Worm (Caenorhabditis elegans): ENCODE results near the gene F58G1.8.

Gene F58G1.8

DNA sequence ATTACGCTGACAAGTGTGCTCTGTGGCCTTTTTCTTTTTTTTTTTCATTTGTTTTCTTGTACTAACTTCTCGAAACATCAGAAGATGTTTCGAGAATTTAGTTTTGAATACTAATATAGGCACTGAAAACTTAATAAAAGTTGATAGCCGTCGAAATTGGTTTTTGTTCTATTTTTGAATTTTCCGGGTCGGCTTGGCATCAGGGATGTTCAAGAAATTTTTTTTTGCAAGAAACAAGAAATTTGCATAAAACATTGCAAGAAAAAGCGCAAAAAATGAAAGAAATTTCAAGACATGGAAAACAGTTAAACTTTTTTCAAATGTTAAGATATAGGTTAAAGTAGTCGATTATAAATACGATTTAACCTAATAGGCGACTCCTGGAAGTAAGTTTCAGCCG is 2.2 kb downstream of the F58G1.8 start (continued):
- TF ChIP-seq mxl-1 (tag; optimal IDR thresholded peaks at IDR 0.05): no peak
- TF ChIP-seq madf-10 (tag; optimal IDR thresholded peaks at IDR 0.05): no peak
- no peak for TF ChIP-seq dpl-1 (GFP tag; optimal IDR thresholded peaks at IDR 0.05)
- no peak for TF ChIP-seq nfya-1 (tag; optimal IDR thresholded peaks at IDR 0.05; ENCODE audit: borderline replicate concordance, insufficient read depth)
- TF ChIP-seq egl-18 (GFP tag; IDR thresholded peaks at IDR 0.05): no peak
- no peak for TF ChIP-seq sptf-2 (GFP tag; optimal IDR thresholded peaks at IDR 0.05)
- no peak for TF ChIP-seq F22D6.2 (tag; optimal IDR thresholded peaks at IDR 0.05)
- no peak for TF ChIP-seq lsy-27 (tag; optimal IDR thresholded peaks at IDR 0.05; ENCODE audit: borderline replicate concordance, insufficient read depth)
- TF ChIP-seq fkh-3 (tag; optimal IDR thresholded peaks at IDR 0.05): no peak
- TF ChIP-seq Y53G8AR.9 (GFP tag; conservative IDR thresholded peaks at IDR 0.05): no peak
- TF ChIP-seq hmg-20 (GFP tag; IDR thresholded peaks at IDR 0.05): no peak
- no peak for TF ChIP-seq sdz-38 (tag; optimal IDR thresholded peaks at IDR 0.05)
- TF ChIP-seq lsl-1 (GFP tag; optimal IDR thresholded peaks at IDR 0.05): peak; percentile 6
- TF ChIP-seq madf-8 (GFP tag; conservative IDR thresholded peaks at IDR 0.05): no peak
- no peak for TF ChIP-seq ama-1 (optimal IDR thresholded peaks at IDR 0.05)
- TF ChIP-seq ama-1 (GFP tag; optimal IDR thresholded peaks at IDR 0.05): peak in 1 of 2 experiments; percentile 91
- TF ChIP-seq ztf-18 (tag; optimal IDR thresholded peaks at IDR 0.05): no peak
- TF ChIP-seq nhr-90 (tag; optimal IDR thresholded peaks at IDR 0.05): no peak
- TF ChIP-seq Y56A3A.18 (GFP tag; IDR thresholded peaks at IDR 0.05): no peak
- TF ChIP-seq tbx-9 (tag; optimal IDR thresholded peaks at IDR 0.05; ENCODE audit: borderline replicate concordance): no peak
- TF ChIP-seq T07F8.4 (tag; optimal IDR thresholded peaks at IDR 0.05): no peak
- TF ChIP-seq F49E8.2 (tag; optimal IDR thresholded peaks at IDR 0.05; ENCODE audit: insufficient read depth): peak; percentile 78
- TF ChIP-seq ceh-100 (GFP tag; IDR thresholded peaks at IDR 0.05): 0 out of 2 replicates have a peak, but pooled peaks have one; percentile 14
- no peak for TF ChIP-seq F23B12.7 (tag; optimal IDR thresholded peaks at IDR 0.05; ENCODE audit: insufficient read depth)
- no peak for TF ChIP-seq B0261.1 (tag; optimal IDR thresholded peaks at IDR 0.05)
- no peak for TF ChIP-seq rpc-1 (optimal IDR thresholded peaks at IDR 0.05)
- no peak for TF ChIP-seq rpc-1 (tag; optimal IDR thresholded peaks at IDR 0.05)
- peak; percentile 69 for TF ChIP-seq madf-6 (GFP tag; IDR thresholded peaks at IDR 0.05)
- TF ChIP-seq lir-1 (GFP tag; conservative IDR thresholded peaks at IDR 0.05): no peak
- TF ChIP-seq ztf-26 (tag; optimal IDR thresholded peaks at IDR 0.05): no peak
- TF ChIP-seq attf-6 (GFP tag; IDR thresholded peaks at IDR 0.05): 0 out of 2 replicates have a peak, but pooled peaks have one; percentile 63
- TF ChIP-seq Y67H2A.10 (GFP tag; conservative IDR thresholded peaks at IDR 0.05): no peak
- peak; percentile 53 for TF ChIP-seq athp-1 (tag; optimal IDR thresholded peaks at IDR 0.05)
- TF ChIP-seq K12H6.12 (tag; optimal IDR thresholded peaks at IDR 0.05): no peak
- no peak for TF ChIP-seq hmg-1.2 (GFP tag; IDR thresholded peaks at IDR 0.05)
- TF ChIP-seq ceh-58 (GFP tag; IDR thresholded peaks at IDR 0.05): no peak
- no peak for TF ChIP-seq hlh-12 (tag; optimal IDR thresholded peaks at IDR 0.05)
- no peak for TF ChIP-seq unc-62 (GFP tag; optimal IDR thresholded peaks at IDR 0.05)
- peak; percentile 6 for TF ChIP-seq snpc-4 (GFP tag; optimal IDR thresholded peaks at IDR 0.05)
- peak in 1 of 4 experiments; percentile 3 for TF ChIP-seq snpc-4 (tag; optimal IDR thresholded peaks at IDR 0.05)
- TF ChIP-seq attf-5 (GFP tag; optimal IDR thresholded peaks at IDR 0.05): no peak
- no peak for TF ChIP-seq nhr-80 (tag; optimal IDR thresholded peaks at IDR 0.05)
- TF ChIP-seq let-526 (GFP tag; IDR thresholded peaks at IDR 0.05): no peak
- 0 out of 2 replicates have a peak, but pooled peaks have one; percentile 12 for TF ChIP-seq nfya-2 (GFP tag; IDR thresholded peaks at IDR 0.05)
- TF ChIP-seq snpc-1.3 (tag; optimal IDR thresholded peaks at IDR 0.05; ENCODE audit: insufficient read depth): no peak
- TF ChIP-seq lin-26 (GFP tag; IDR thresholded peaks at IDR 0.05): no peak
- no peak for TF ChIP-seq attf-3 (GFP tag; conservative IDR thresholded peaks at IDR 0.05)
- peak; percentile 47 for TF ChIP-seq repo-1 (tag; optimal IDR thresholded peaks at IDR 0.05)
- TF ChIP-seq T26A5.8 (tag; optimal IDR thresholded peaks at IDR 0.05): peak; percentile 33
- peak; percentile 46 for TF ChIP-seq xnd-1 (tag; optimal IDR thresholded peaks at IDR 0.05)

Data from whole organism, young adult.